Fruit fly (Drosophila melanogaster) whole organism, wandering third instar larva: ENCODE data around the gene CG5541.
A peak's percentile ranks its signal among the peaks of the same experiment; 100 is the strongest.

ENCODE experiments used
- Abd-B ChIP-seq: fragments of >200 bp; optimal IDR thresholded peaks from 2 replicates; lab custom pipeline; 2017; ENCODE audit warnings: missing biosample characterization, missing genetic modification characterization
- CG32264 ChIP-seq: fragments of 200-800 bp; sonication (Bioruptor generic); optimal IDR thresholded peaks from 2 replicates; lab custom pipeline; 2016; ENCODE audit warnings: missing biosample characterization, missing genetic modification characterization
- CG9705 ChIP-seq: fragments of 200-800 bp; sonication (Bioruptor generic); optimal IDR thresholded peaks from 2 replicates; lab custom pipeline; 2018; ENCODE audit warnings: missing biosample characterization, mild to moderate bottlenecking, missing genetic modification characterization
- CrebA ChIP-seq: fragments of 200-800 bp; sonication (Bioruptor generic); optimal IDR thresholded peaks from 2 replicates; lab custom pipeline; 2016; ENCODE audit warnings: missing biosample characterization, mild to moderate bottlenecking, missing genetic modification characterization, borderline replicate concordance
- Dfd ChIP-seq: fragments of >200 bp; optimal IDR thresholded peaks from 2 replicates; lab custom pipeline; 2017; ENCODE audit warnings: missing biosample characterization, missing genetic modification characterization
- Dif ChIP-seq: fragments of 200-275, 200-300 bp; sonication (Bioruptor generic); optimal IDR thresholded peaks from 2 replicates; lab custom pipeline; 2018; ENCODE audit warnings: missing biosample characterization, missing genetic modification characterization; ENCODE audit not compliant: partially characterized antibody
- GATAd ChIP-seq: sonication (Bioruptor generic); optimal IDR thresholded peaks from 2 replicates; lab custom pipeline; 2016; ENCODE audit warnings: missing biosample characterization, missing genetic modification characterization
- HLH106 ChIP-seq: fragments of 200-800 bp; optimal IDR thresholded peaks from 3 replicates; lab custom pipeline; 2019; ENCODE audit warnings: missing biosample characterization, mild to moderate bottlenecking, missing genetic modification characterization, moderate library complexity
- Hnf4 ChIP-seq: fragments of 200-800 bp; sonication (Bioruptor generic); optimal IDR thresholded peaks from 2 replicates; lab custom pipeline; 2016; ENCODE audit warnings: missing biosample characterization, mild to moderate bottlenecking, missing genetic modification characterization
- Hr78 ChIP-seq: fragments of >200 bp; optimal IDR thresholded peaks from 2 replicates; lab custom pipeline; 2017; ENCODE audit warnings: missing biosample characterization, missing genetic modification characterization
- Hr83 ChIP-seq: fragments of 200-300 bp; sonication (Bioruptor generic); optimal IDR thresholded peaks from 2 replicates; lab custom pipeline; 2016; ENCODE audit warnings: missing biosample characterization, mild to moderate bottlenecking, missing genetic modification characterization, moderate library complexity; ENCODE audit not compliant: poor library complexity, severe bottlenecking
- Jra ChIP-seq: sonication (Bioruptor generic); optimal IDR thresholded peaks from 2 replicates; lab custom pipeline; 2016; ENCODE audit warnings: missing biosample characterization, missing genetic modification characterization
- Mio ChIP-seq: sonication (Bioruptor generic); optimal IDR thresholded peaks from 2 replicates; lab custom pipeline; 2016; ENCODE audit warnings: missing biosample characterization, missing genetic modification characterization
- Myc ChIP-seq: fragments of >200 bp; optimal IDR thresholded peaks from 2 replicates; lab custom pipeline; 2017
- N ChIP-seq: fragments of >200 bp; optimal IDR thresholded peaks from 2 replicates; lab custom pipeline; 2018; ENCODE audit warnings: missing biosample characterization, missing external identifiers, missing genetic modification characterization
- OdsH ChIP-seq: fragments of 200-800 bp; sonication (Bioruptor generic); optimal IDR thresholded peaks from 2 replicates; lab custom pipeline; 2016; ENCODE audit warnings: missing biosample characterization, mild to moderate bottlenecking, missing genetic modification characterization
- Rel ChIP-seq, 2 experiments: fragments of 200-800 bp; sonication (Bioruptor generic) in 1 of 2; optimal IDR thresholded peaks; 2 replicates in 1 of 2; 3 replicates in 1 of 2; lab custom pipeline; 2016 to 2019; ENCODE audit warnings: mild to moderate bottlenecking in 2 of 2, missing biosample characterization in 2 of 2, missing genetic modification characterization in 2 of 2, moderate library complexity in 1 of 2
- Sp1 ChIP-seq: fragments of 200-800 bp; sonication (Bioruptor generic); optimal IDR thresholded peaks from 3 replicates; lab custom pipeline; 2019; ENCODE audit warnings: missing biosample characterization, mild to moderate bottlenecking, missing genetic modification characterization, moderate library complexity
- Vsx2 ChIP-seq: fragments of 200-300, 225-300 bp; sonication (Bioruptor generic); optimal IDR thresholded peaks from 2 replicates; lab custom pipeline; 2018; ENCODE audit warnings: missing biosample characterization, missing genetic modification characterization; ENCODE audit not compliant: partially characterized antibody
- br ChIP-seq: fragments of 200-800 bp; sonication (Bioruptor generic); optimal IDR thresholded peaks from 2 replicates; lab custom pipeline; 2016; ENCODE audit warnings: missing biosample characterization, missing genetic modification characterization
- brk ChIP-seq: fragments of 200-800 bp; sonication (Bioruptor generic); optimal IDR thresholded peaks from 2 replicates; lab custom pipeline; 2016; ENCODE audit warnings: missing biosample characterization, mild to moderate bottlenecking, missing genetic modification characterization
- dl ChIP-seq, 2 experiments: fragments of 175-275, 200-275 bp in 1 of 2; fragments of 200-275 bp in 1 of 2; sonication (Bioruptor generic); optimal IDR thresholded peaks; lab custom pipeline; 2018; ENCODE audit warnings: mild to moderate bottlenecking in 2 of 2, missing biosample characterization in 2 of 2, missing genetic modification characterization in 2 of 2, moderate library complexity in 2 of 2; ENCODE audit not compliant: partially characterized antibody in 2 of 2, insufficient read depth in 1 of 2
- dmrt93B ChIP-seq: fragments of 200-800 bp; sonication (Bioruptor generic); optimal IDR thresholded peaks from 2 replicates; lab custom pipeline; 2018; ENCODE audit warnings: missing biosample characterization, mild to moderate bottlenecking, missing genetic modification characterization
- dsf ChIP-seq: sonication (Bioruptor generic); optimal IDR thresholded peaks from 2 replicates; lab custom pipeline; 2016; ENCODE audit warnings: missing biosample characterization, missing genetic modification characterization, borderline replicate concordance
- ey ChIP-seq: fragments of 200-800 bp; sonication (Bioruptor generic); optimal IDR thresholded peaks from 2 replicates; lab custom pipeline; 2016; ENCODE audit warnings: missing biosample characterization, missing genetic modification characterization
- foxo ChIP-seq, 2 experiments: fragments of 200-800 bp; sonication (Bioruptor generic); optimal IDR thresholded peaks; 2 replicates in 1 of 2; 3 replicates in 1 of 2; lab custom pipeline; 2016 to 2017; ENCODE audit warnings: missing biosample characterization in 2 of 2, missing genetic modification characterization in 2 of 2
- fru ChIP-seq: fragments of 200-800 bp; sonication (Bioruptor generic); optimal IDR thresholded peaks from 3 replicates; lab custom pipeline; 2016; ENCODE audit warnings: missing biosample characterization, mild to moderate bottlenecking, missing genetic modification characterization
- h ChIP-seq: fragments of 200-800 bp; sonication (Bioruptor generic); optimal IDR thresholded peaks from 3 replicates; lab custom pipeline; 2016; ENCODE audit warnings: missing biosample characterization, mild to moderate bottlenecking, missing genetic modification characterization
- jim ChIP-seq: fragments of 175-275, 200-325 bp; sonication (Bioruptor generic); optimal IDR thresholded peaks from 2 replicates; lab custom pipeline; 2016; ENCODE audit warnings: missing biosample characterization, mild to moderate bottlenecking, missing genetic modification characterization
- lola ChIP-seq: fragments of >200 bp; optimal IDR thresholded peaks from 2 replicates; lab custom pipeline; 2017; ENCODE audit warnings: missing biosample characterization, missing genetic modification characterization
- pan ChIP-seq: fragments of >200 bp; optimal IDR thresholded peaks from 2 replicates; lab custom pipeline; 2017
- psq ChIP-seq: fragments of 200-800 bp; sonication (Bioruptor generic); optimal IDR thresholded peaks from 3 replicates; lab custom pipeline; 2017; ENCODE audit warnings: missing biosample characterization, mild to moderate bottlenecking, missing genetic modification characterization, moderate library complexity
- rgr ChIP-seq: fragments of 200-800 bp; sonication (Bioruptor generic); optimal IDR thresholded peaks from 3 replicates; lab custom pipeline; 2016; ENCODE audit warnings: missing biosample characterization, mild to moderate bottlenecking, missing genetic modification characterization
- sage ChIP-seq: fragments of 200-800 bp; sonication (Bioruptor generic); optimal IDR thresholded peaks from 2 replicates; lab custom pipeline; 2016; ENCODE audit warnings: missing biosample characterization, mild to moderate bottlenecking, missing genetic modification characterization
- sv ChIP-seq: fragments of 200-800 bp; sonication (Bioruptor generic); optimal IDR thresholded peaks from 3 replicates; lab custom pipeline; 2016; ENCODE audit warnings: missing biosample characterization, missing genetic modification characterization
- tai ChIP-seq: sonication (Bioruptor generic); optimal IDR thresholded peaks from 2 replicates; lab custom pipeline; 2016; ENCODE audit warnings: missing biosample characterization, missing genetic modification characterization
- usp ChIP-seq: fragments of >200 bp; optimal IDR thresholded peaks from 2 replicates; lab custom pipeline; 2017; ENCODE audit warnings: missing biosample characterization, missing genetic modification characterization
- woc ChIP-seq: sonication (Bioruptor generic); optimal IDR thresholded peaks from 2 replicates; lab custom pipeline; 2016; ENCODE audit warnings: missing biosample characterization, mild to moderate bottlenecking, missing genetic modification characterization

Gene CG5541

DNA sequence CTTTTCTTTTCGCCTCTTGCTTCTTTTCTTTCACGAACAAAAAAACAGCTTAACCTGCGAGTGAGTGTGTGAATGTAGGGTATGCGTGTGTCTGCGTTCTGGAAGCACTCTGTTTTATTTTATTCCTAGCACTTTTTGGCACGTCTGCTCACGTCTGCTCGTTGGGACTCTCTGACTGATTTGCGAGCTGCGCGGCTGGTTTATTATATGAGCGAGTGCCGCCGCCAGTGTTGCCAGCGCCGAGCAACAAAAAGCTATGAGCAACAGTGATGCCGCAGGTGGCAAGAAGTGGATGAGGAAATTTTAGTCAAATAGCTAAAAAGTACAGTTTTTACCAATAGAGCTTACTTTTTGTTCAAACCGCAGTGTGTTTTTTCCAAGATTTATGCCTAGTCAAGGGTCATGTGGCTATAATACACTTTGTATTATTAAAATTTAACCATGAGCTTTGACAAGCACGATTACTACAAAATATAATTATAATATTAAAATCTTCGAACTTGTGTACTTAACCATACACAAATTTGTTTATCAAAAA is 32.2 kb downstream of the CG5541 start, which contains the start of gene Lsd-2:
Lsd-2 (minus strand) TSS at position 183 of the 538 bp plus-strand sequence.
- TF ChIP-seq Jra (peak; percentile 47), CrebA (GFP tag; lab: Kevin White, UChicago) (no peak), lola (GFP tag; lab: Kevin White, UChicago) (no peak), sage (GFP tag; lab: Kevin White, UChicago) (no peak), CG9705 (GFP tag; lab: Kevin White, UChicago) (peak; percentile 6), Rel (GFP tag; optimal IDR thresholded peaks at IDR 0.05; lab: Kevin White, UChicago) (no peak), Rel (tag; optimal IDR thresholded peaks at IDR 0.05; lab: Kevin White, UChicago) (peak; percentile 53), foxo (GFP tag; optimal IDR thresholded peaks at IDR 0.05; lab: Kevin White, UChicago) (peak in 1 of 2 experiments; percentile 39), dmrt93B (peak; percentile 7), GATAd (GFP tag; lab: Kevin White, UChicago) (no peak), jim (GFP tag; lab: Kevin White, UChicago) (peak; percentile 66), ey (GFP tag; lab: Kevin White, UChicago) (peak; percentile 24), Hr78 (GFP tag; lab: Kevin White, UChicago) (no peak), Dif (peak; percentile 62), usp (GFP tag; lab: Kevin White, UChicago) (no peak), Dfd (GFP tag; lab: Kevin White, UChicago) (no peak), brk (no peak), sv (GFP tag; lab: Kevin White, UChicago) (no peak), psq (GFP tag; lab: Kevin White, UChicago) (peak; percentile 92), CG32264 (GFP tag; lab: Kevin White, UChicago) (no peak), woc (GFP tag; lab: Kevin White, UChicago) (peak; percentile 73), dl (GFP tag; optimal IDR thresholded peaks at IDR 0.05; lab: Kevin White, UChicago; ENCODE audit: insufficient read depth in 1 of 2, partially characterized antibody in 2 of 2) (peak; percentile 13 to 22), tai (no peak), rgr (GFP tag; lab: Kevin White, UChicago) (peak; percentile 23), Vsx2 (GFP tag; lab: Kevin White, UChicago) (no peak), fru (GFP tag; lab: Kevin White, UChicago) (peak; percentile 8), Sp1 (GFP tag; lab: Kevin White, UChicago) (peak; percentile 47), pan (lab: Kevin White, UChicago) (no peak), br (GFP tag; lab: Kevin White, UChicago) (peak; percentile 53), h (peak; percentile 54), Myc (lab: Kevin White, UChicago) (peak; percentile 99), Mio (GFP tag; lab: Kevin White, UChicago) (no peak), OdsH (GFP tag; lab: Kevin White, UChicago) (no peak), dsf (GFP tag; lab: Kevin White, UChicago) (no peak), HLH106 (peak; percentile 48), Hnf4 (peak; percentile 84), Abd-B (no peak), N (GFP tag; lab: Kevin White, UChicago) (no peak), Hr83 (GFP tag; lab: Kevin White, UChicago) (peak; percentile 78)

DNA sequence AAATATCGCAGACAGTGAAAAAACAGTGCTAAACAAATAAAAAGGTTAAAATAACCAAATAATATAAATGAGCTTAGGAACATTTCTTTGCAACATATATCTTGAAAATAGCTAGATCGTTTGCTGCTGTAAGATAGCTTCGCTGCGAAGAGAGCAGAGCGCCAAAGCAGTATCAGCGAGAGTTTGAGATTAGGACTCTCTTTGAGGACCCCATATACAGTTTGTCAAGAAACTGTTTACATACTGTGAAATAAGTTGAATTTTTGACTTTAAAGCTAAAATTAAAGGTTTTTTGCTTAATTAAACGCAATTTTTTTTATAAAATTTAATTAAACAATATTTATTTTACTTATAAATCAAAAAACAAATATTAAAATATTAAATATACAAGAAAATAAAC is 32.7 kb downstream of the CG5541 start:
- TF ChIP-seq woc (GFP tag; lab: Kevin White, UChicago) = no peak
- TF ChIP-seq Sp1 (GFP tag; lab: Kevin White, UChicago) = no peak
- TF ChIP-seq CG9705 (GFP tag; lab: Kevin White, UChicago) = no peak
- TF ChIP-seq Myc (lab: Kevin White, UChicago) = no peak
- TF ChIP-seq brk = no peak
- TF ChIP-seq GATAd (GFP tag; lab: Kevin White, UChicago) = no peak
- TF ChIP-seq usp (GFP tag; lab: Kevin White, UChicago) = no peak
